Fruit fly (Drosophila melanogaster) whole organism, wandering third instar larva: Measurements from ENCODE around the gene CG3909.

Experiments used
- CG32264 ChIP-seq: fragments of 200-800 bp; sonication (Bioruptor generic); optimal IDR thresholded peaks from 2 replicates; lab custom pipeline; 2016; ENCODE audit warnings: missing biosample characterization, missing genetic modification characterization
- CG9705 ChIP-seq: fragments of 200-800 bp; sonication (Bioruptor generic); optimal IDR thresholded peaks from 2 replicates; lab custom pipeline; 2018; ENCODE audit warnings: missing biosample characterization, mild to moderate bottlenecking, missing genetic modification characterization
- Dfd ChIP-seq: fragments of >200 bp; optimal IDR thresholded peaks from 2 replicates; lab custom pipeline; 2017; ENCODE audit warnings: missing biosample characterization, missing genetic modification characterization
- Dif ChIP-seq: fragments of 200-275, 200-300 bp; sonication (Bioruptor generic); optimal IDR thresholded peaks from 2 replicates; lab custom pipeline; 2018; ENCODE audit warnings: missing biosample characterization, missing genetic modification characterization; ENCODE audit not compliant: partially characterized antibody
- Hnf4 ChIP-seq: fragments of 200-800 bp; sonication (Bioruptor generic); optimal IDR thresholded peaks from 2 replicates; lab custom pipeline; 2016; ENCODE audit warnings: missing biosample characterization, mild to moderate bottlenecking, missing genetic modification characterization
- Hr78 ChIP-seq: fragments of >200 bp; optimal IDR thresholded peaks from 2 replicates; lab custom pipeline; 2017; ENCODE audit warnings: missing biosample characterization, missing genetic modification characterization
- Hr83 ChIP-seq: fragments of 200-300 bp; sonication (Bioruptor generic); optimal IDR thresholded peaks from 2 replicates; lab custom pipeline; 2016; ENCODE audit warnings: missing biosample characterization, mild to moderate bottlenecking, missing genetic modification characterization, moderate library complexity; ENCODE audit not compliant: poor library complexity, severe bottlenecking
- Jra ChIP-seq: sonication (Bioruptor generic); optimal IDR thresholded peaks from 2 replicates; lab custom pipeline; 2016; ENCODE audit warnings: missing biosample characterization, missing genetic modification characterization
- Mio ChIP-seq: sonication (Bioruptor generic); optimal IDR thresholded peaks from 2 replicates; lab custom pipeline; 2016; ENCODE audit warnings: missing biosample characterization, missing genetic modification characterization
- Myc ChIP-seq: fragments of >200 bp; optimal IDR thresholded peaks from 2 replicates; lab custom pipeline; 2017
- N ChIP-seq: fragments of >200 bp; optimal IDR thresholded peaks from 2 replicates; lab custom pipeline; 2018; ENCODE audit warnings: missing biosample characterization, missing external identifiers, missing genetic modification characterization
- OdsH ChIP-seq: fragments of 200-800 bp; sonication (Bioruptor generic); optimal IDR thresholded peaks from 2 replicates; lab custom pipeline; 2016; ENCODE audit warnings: missing biosample characterization, mild to moderate bottlenecking, missing genetic modification characterization
- Rel ChIP-seq, 2 experiments: fragments of 200-800 bp; sonication (Bioruptor generic) in 1 of 2; optimal IDR thresholded peaks; 2 replicates in 1 of 2; 3 replicates in 1 of 2; lab custom pipeline; 2016 to 2019; ENCODE audit warnings: mild to moderate bottlenecking in 2 of 2, missing biosample characterization in 2 of 2, missing genetic modification characterization in 2 of 2, moderate library complexity in 1 of 2
- Sp1 ChIP-seq: fragments of 200-800 bp; sonication (Bioruptor generic); optimal IDR thresholded peaks from 3 replicates; lab custom pipeline; 2019; ENCODE audit warnings: missing biosample characterization, mild to moderate bottlenecking, missing genetic modification characterization, moderate library complexity
- Vsx2 ChIP-seq: fragments of 200-300, 225-300 bp; sonication (Bioruptor generic); optimal IDR thresholded peaks from 2 replicates; lab custom pipeline; 2018; ENCODE audit warnings: missing biosample characterization, missing genetic modification characterization; ENCODE audit not compliant: partially characterized antibody
- br ChIP-seq: fragments of 200-800 bp; sonication (Bioruptor generic); optimal IDR thresholded peaks from 2 replicates; lab custom pipeline; 2016; ENCODE audit warnings: missing biosample characterization, missing genetic modification characterization
- brk ChIP-seq: fragments of 200-800 bp; sonication (Bioruptor generic); optimal IDR thresholded peaks from 2 replicates; lab custom pipeline; 2016; ENCODE audit warnings: missing biosample characterization, mild to moderate bottlenecking, missing genetic modification characterization
- dl ChIP-seq, 2 experiments: fragments of 175-275, 200-275 bp in 1 of 2; fragments of 200-275 bp in 1 of 2; sonication (Bioruptor generic); optimal IDR thresholded peaks; lab custom pipeline; 2018; ENCODE audit warnings: mild to moderate bottlenecking in 2 of 2, missing biosample characterization in 2 of 2, missing genetic modification characterization in 2 of 2, moderate library complexity in 2 of 2; ENCODE audit not compliant: partially characterized antibody in 2 of 2, insufficient read depth in 1 of 2
- dsf ChIP-seq: sonication (Bioruptor generic); optimal IDR thresholded peaks from 2 replicates; lab custom pipeline; 2016; ENCODE audit warnings: missing biosample characterization, missing genetic modification characterization, borderline replicate concordance
- ey ChIP-seq: fragments of 200-800 bp; sonication (Bioruptor generic); optimal IDR thresholded peaks from 2 replicates; lab custom pipeline; 2016; ENCODE audit warnings: missing biosample characterization, missing genetic modification characterization
- foxo ChIP-seq, 2 experiments: fragments of 200-800 bp; sonication (Bioruptor generic); optimal IDR thresholded peaks; 2 replicates in 1 of 2; 3 replicates in 1 of 2; lab custom pipeline; 2016 to 2017; ENCODE audit warnings: missing biosample characterization in 2 of 2, missing genetic modification characterization in 2 of 2
- fru ChIP-seq: fragments of 200-800 bp; sonication (Bioruptor generic); optimal IDR thresholded peaks from 3 replicates; lab custom pipeline; 2016; ENCODE audit warnings: missing biosample characterization, mild to moderate bottlenecking, missing genetic modification characterization
- h ChIP-seq: fragments of 200-800 bp; sonication (Bioruptor generic); optimal IDR thresholded peaks from 3 replicates; lab custom pipeline; 2016; ENCODE audit warnings: missing biosample characterization, mild to moderate bottlenecking, missing genetic modification characterization
- jim ChIP-seq: fragments of 175-275, 200-325 bp; sonication (Bioruptor generic); optimal IDR thresholded peaks from 2 replicates; lab custom pipeline; 2016; ENCODE audit warnings: missing biosample characterization, mild to moderate bottlenecking, missing genetic modification characterization
- lola ChIP-seq: fragments of >200 bp; optimal IDR thresholded peaks from 2 replicates; lab custom pipeline; 2017; ENCODE audit warnings: missing biosample characterization, missing genetic modification characterization
- pan ChIP-seq: fragments of >200 bp; optimal IDR thresholded peaks from 2 replicates; lab custom pipeline; 2017
- psq ChIP-seq: fragments of 200-800 bp; sonication (Bioruptor generic); optimal IDR thresholded peaks from 3 replicates; lab custom pipeline; 2017; ENCODE audit warnings: missing biosample characterization, mild to moderate bottlenecking, missing genetic modification characterization, moderate library complexity
- rgr ChIP-seq: fragments of 200-800 bp; sonication (Bioruptor generic); optimal IDR thresholded peaks from 3 replicates; lab custom pipeline; 2016; ENCODE audit warnings: missing biosample characterization, mild to moderate bottlenecking, missing genetic modification characterization
- sv ChIP-seq: fragments of 200-800 bp; sonication (Bioruptor generic); optimal IDR thresholded peaks from 3 replicates; lab custom pipeline; 2016; ENCODE audit warnings: missing biosample characterization, missing genetic modification characterization
- tai ChIP-seq: sonication (Bioruptor generic); optimal IDR thresholded peaks from 2 replicates; lab custom pipeline; 2016; ENCODE audit warnings: missing biosample characterization, missing genetic modification characterization
- woc ChIP-seq: sonication (Bioruptor generic); optimal IDR thresholded peaks from 2 replicates; lab custom pipeline; 2016; ENCODE audit warnings: missing biosample characterization, mild to moderate bottlenecking, missing genetic modification characterization

Gene CG3909

dm6 chr3R:10001174-10001789 lies 41.8 kb upstream of the CG3909 start, which contains the start of gene CG5359:
Gene CG5359 (minus strand): TSS chr3R:10001276.
- no peak for TF ChIP-seq Dfd (GFP tag; lab: Kevin White, UChicago)
- no peak for TF ChIP-seq Rel (GFP tag; optimal IDR thresholded peaks at IDR 0.05; lab: Kevin White, UChicago)
- peak; percentile 32 for TF ChIP-seq Rel (tag; optimal IDR thresholded peaks at IDR 0.05; lab: Kevin White, UChicago)
- peak in 1 of 2 experiments; percentile 3 for TF ChIP-seq foxo (GFP tag; optimal IDR thresholded peaks at IDR 0.05; lab: Kevin White, UChicago)
- no peak for TF ChIP-seq dsf (GFP tag; lab: Kevin White, UChicago)
- TF ChIP-seq Myc (lab: Kevin White, UChicago): no peak
- no peak for TF ChIP-seq jim
- TF ChIP-seq Mio: no peak
- TF ChIP-seq, all 38 proteins: peak for 2

- no peak for TF ChIP-seq brk
- no peak for TF ChIP-seq Hnf4 (GFP tag; lab: Kevin White, UChicago)
- no peak for TF ChIP-seq OdsH (GFP tag; lab: Kevin White, UChicago)
- TF ChIP-seq h: peak; percentile 28
- no peak for TF ChIP-seq Vsx2 (GFP tag; lab: Kevin White, UChicago)
- TF ChIP-seq foxo (GFP tag; optimal IDR thresholded peaks at IDR 0.05; lab: Kevin White, UChicago): no peak
- TF ChIP-seq br (GFP tag; lab: Kevin White, UChicago): peak; percentile 9
- peak; percentile 13 for TF ChIP-seq fru (GFP tag; lab: Kevin White, UChicago)
- no peak for TF ChIP-seq Jra (GFP tag; lab: Kevin White, UChicago)
- TF ChIP-seq tai: no peak
- TF ChIP-seq Mio: no peak
- TF ChIP-seq CG9705: no peak
- TF ChIP-seq Dif (GFP tag; lab: Kevin White, UChicago): no peak
Measured at dm6 chr3R:10024032-10024712, 18.9 kb upstream of the CG3909 start.

dm6 chr3R:10025050-10025449 lies 18.0 kb upstream of the CG3909 start, which contains the start of gene CG31407:
Gene CG31407 (minus strand): TSS chr3R:10025150.
- TF ChIP-seq Rel (GFP tag; optimal IDR thresholded peaks at IDR 0.05; lab: Kevin White, UChicago): no peak
- no peak for TF ChIP-seq Rel (tag; optimal IDR thresholded peaks at IDR 0.05; lab: Kevin White, UChicago)
- no peak for TF ChIP-seq jim
- no peak for TF ChIP-seq psq (GFP tag; lab: Kevin White, UChicago)
- no peak for TF ChIP-seq Hr78
- no peak for TF ChIP-seq Hnf4 (GFP tag; lab: Kevin White, UChicago)
- no peak for TF ChIP-seq dl (GFP tag; optimal IDR thresholded peaks at IDR 0.05; lab: Kevin White, UChicago; ENCODE audit: insufficient read depth in 1 of 2, partially characterized antibody in 2 of 2)
- no peak for TF ChIP-seq fru (GFP tag; lab: Kevin White, UChicago)
- no peak for TF ChIP-seq lola
- no peak for TF ChIP-seq sv (GFP tag; lab: Kevin White, UChicago)
- no peak for TF ChIP-seq ey
- TF ChIP-seq Sp1 (GFP tag; lab: Kevin White, UChicago): no peak
- TF ChIP-seq Jra (GFP tag; lab: Kevin White, UChicago): no peak
- TF ChIP-seq foxo (GFP tag; optimal IDR thresholded peaks at IDR 0.05; lab: Kevin White, UChicago): no peak
- TF ChIP-seq br (GFP tag; lab: Kevin White, UChicago): no peak
- no peak for TF ChIP-seq pan
- TF ChIP-seq Mio: no peak
- TF ChIP-seq Hr83: no peak

dm6 chr3R:10028378-10028777 lies 14.7 kb upstream of the CG3909 start:
- TF ChIP-seq N (GFP tag; lab: Kevin White, UChicago) (no peak), Dif (GFP tag; lab: Kevin White, UChicago) (no peak), ey (no peak)

dm6 chr3R:10031480-10031879 lies 11.6 kb upstream of the CG3909 start:
- TF ChIP-seq CG9705: no peak
- no peak for TF ChIP-seq sv (GFP tag; lab: Kevin White, UChicago)
- no peak for TF ChIP-seq Dfd (GFP tag; lab: Kevin White, UChicago)
- TF ChIP-seq dl (GFP tag; optimal IDR thresholded peaks at IDR 0.05; lab: Kevin White, UChicago; ENCODE audit: insufficient read depth in 1 of 2, partially characterized antibody in 2 of 2): no peak
- TF ChIP-seq rgr (GFP tag; lab: Kevin White, UChicago): no peak
- TF ChIP-seq OdsH (GFP tag; lab: Kevin White, UChicago): no peak
- TF ChIP-seq CG32264 (GFP tag; lab: Kevin White, UChicago): no peak
- no peak for TF ChIP-seq woc
- no peak for TF ChIP-seq dsf (GFP tag; lab: Kevin White, UChicago)
